Worm (Caenorhabditis elegans) whole organism, L2 larva: ENCODE results near the gene seu-1.
"Not testable (repeated sequence)": the region's sequence is repeated elsewhere in the genome, so short reads cannot be mapped to it uniquely, and the experiment has no call there.

Experiments used
- C34F6.9 ChIP-seq: fragments of 150-350 bp; optimal IDR thresholded peaks from 2 replicates; lab custom pipeline; 2014; ENCODE audit warnings: missing biosample characterization, missing genetic modification characterization
- F13H6.1 ChIP-seq: sonication (generic microtip); optimal IDR thresholded peaks from 2 replicates; lab custom pipeline; 2016; ENCODE audit warnings: missing genetic modification characterization, missing compliant biosample characterization
- R02D3.7 ChIP-seq: fragments of 150-350 bp; optimal IDR thresholded peaks from 2 replicates; lab custom pipeline; 2014; ENCODE audit warnings: missing biosample characterization, missing genetic modification characterization
- Y55F3AM.14 ChIP-seq: fragments of 200-800 bp; sonication (Bioruptor generic); optimal IDR thresholded peaks from 2 replicates; lab custom pipeline; 2018; ENCODE audit warnings: mild to moderate bottlenecking, missing genetic modification characterization, missing compliant biosample characterization
- ZK546.5 ChIP-seq: sonication (generic microtip); optimal IDR thresholded peaks from 2 replicates; lab custom pipeline; 2017; ENCODE audit warnings: missing biosample characterization, missing genetic modification characterization
- alr-1 ChIP-seq: fragments of 150-350 bp; optimal IDR thresholded peaks from 2 replicates; lab custom pipeline; 2014; ENCODE audit warnings: missing biosample characterization, missing genetic modification characterization
- aly-2 ChIP-seq: fragments of 150-350 bp; optimal IDR thresholded peaks from 2 replicates; lab custom pipeline; 2014; ENCODE audit warnings: missing biosample characterization, missing genetic modification characterization
- ama-1 ChIP-seq: fragments of 150-350 bp; optimal IDR thresholded peaks from 2 replicates; lab custom pipeline; 2018; ENCODE audit warnings: inconsistent platforms
- ceh-16 ChIP-seq: fragments of 150-350 bp; optimal IDR thresholded peaks from 2 replicates; lab custom pipeline; 2014; ENCODE audit warnings: missing biosample characterization, missing genetic modification characterization
- ceh-82 ChIP-seq: fragments of 150-350 bp; optimal IDR thresholded peaks from 2 replicates; lab custom pipeline; 2014; ENCODE audit warnings: missing biosample characterization, missing genetic modification characterization
- crh-2 ChIP-seq: sonication (generic microtip); optimal IDR thresholded peaks from 2 replicates; lab custom pipeline; 2017; ENCODE audit warnings: missing biosample characterization, missing genetic modification characterization
- egl-27 ChIP-seq: sonication (generic microtip); optimal IDR thresholded peaks from 3 replicates; lab custom pipeline; 2017; ENCODE audit warnings: missing biosample characterization, missing genetic modification reagents, missing genetic modification characterization
- elt-1 ChIP-seq: fragments of 150-350 bp; optimal IDR thresholded peaks from 2 replicates; lab custom pipeline; 2014; ENCODE audit warnings: missing biosample characterization, missing genetic modification characterization
- elt-3 ChIP-seq: sonication (generic microtip); optimal IDR thresholded peaks from 2 replicates; lab custom pipeline; 2017; ENCODE audit warnings: missing biosample characterization, missing genetic modification characterization
- fos-1 ChIP-seq: fragments of 150-350 bp; optimal IDR thresholded peaks from 2 replicates; lab custom pipeline; 2014; ENCODE audit warnings: missing biosample characterization, missing genetic modification characterization
- gmeb-1 ChIP-seq: fragments of 150-350 bp; optimal IDR thresholded peaks from 2 replicates; lab custom pipeline; 2014; ENCODE audit warnings: missing biosample characterization, missing genetic modification characterization
- lin-13 ChIP-seq: fragments of 150-350 bp; optimal IDR thresholded peaks from 2 replicates; lab custom pipeline; 2014; ENCODE audit warnings: missing biosample characterization, missing genetic modification reagents, missing genetic modification characterization
- lin-39 ChIP-seq: fragments of 150-350 bp; optimal IDR thresholded peaks from 2 replicates; lab custom pipeline; 2014; ENCODE audit warnings: missing biosample characterization, missing genetic modification reagents, missing genetic modification characterization
- lsy-2 ChIP-seq, 2 experiments: fragments of 150-350 bp in 1 of 2; sonication (generic microtip) in 1 of 2; optimal IDR thresholded peaks; 2 replicates each; lab custom pipeline; 2014 to 2017; ENCODE audit warnings: missing biosample characterization in 2 of 2, missing genetic modification characterization in 2 of 2
- mdl-1 ChIP-seq, 2 experiments: fragments of 150-350 bp in 1 of 2; sonication (generic microtip) in 1 of 2; optimal IDR thresholded peaks; 2 replicates each; lab custom pipeline; 2017; ENCODE audit warnings: missing biosample characterization in 2 of 2, missing genetic modification characterization in 2 of 2
- nhr-10 ChIP-seq: sonication (generic microtip); optimal IDR thresholded peaks from 2 replicates; lab custom pipeline; 2017; ENCODE audit warnings: missing biosample characterization, missing genetic modification characterization
- nhr-11 ChIP-seq: fragments of 150-350 bp; optimal IDR thresholded peaks from 2 replicates; lab custom pipeline; 2014; ENCODE audit warnings: missing biosample characterization, missing genetic modification characterization
- nhr-12 ChIP-seq: fragments of 150-350 bp; optimal IDR thresholded peaks from 2 replicates; lab custom pipeline; 2014; ENCODE audit warnings: missing biosample characterization, missing genetic modification characterization
- nhr-129 ChIP-seq: fragments of 150-350 bp; optimal IDR thresholded peaks from 2 replicates; lab custom pipeline; 2014; ENCODE audit warnings: missing biosample characterization, missing genetic modification characterization
- nhr-21 ChIP-seq: fragments of 150-350 bp; optimal IDR thresholded peaks from 2 replicates; lab custom pipeline; 2014; ENCODE audit warnings: missing biosample characterization, missing genetic modification characterization
- nhr-23 ChIP-seq: fragments of 150-350 bp; optimal IDR thresholded peaks from 2 replicates; lab custom pipeline; 2014; ENCODE audit warnings: missing biosample characterization, missing genetic modification reagents, missing genetic modification characterization
- nhr-237 ChIP-seq: fragments of 150-350 bp; optimal IDR thresholded peaks from 2 replicates; lab custom pipeline; 2014; ENCODE audit warnings: missing biosample characterization, missing genetic modification characterization
- nhr-25 ChIP-seq: fragments of 150-350 bp; sonication (generic microtip); optimal IDR thresholded peaks from 3 replicates; lab custom pipeline; 2014; ENCODE audit warnings: missing biosample characterization, missing genetic modification characterization
- nhr-6 ChIP-seq: fragments of 150-350 bp; optimal IDR thresholded peaks from 2 replicates; lab custom pipeline; 2014; ENCODE audit warnings: missing biosample characterization, missing genetic modification characterization
- nhr-77 ChIP-seq: fragments of 150-350 bp; optimal IDR thresholded peaks from 2 replicates; lab custom pipeline; 2014; ENCODE audit warnings: missing biosample characterization, missing genetic modification characterization
- peb-1 ChIP-seq: fragments of 150-350 bp; optimal IDR thresholded peaks from 2 replicates; lab custom pipeline; 2014; ENCODE audit warnings: missing biosample characterization, missing genetic modification characterization
- sem-4 ChIP-seq: fragments of 150-350 bp; optimal IDR thresholded peaks from 2 replicates; lab custom pipeline; 2014; ENCODE audit warnings: missing biosample characterization, missing genetic modification reagents, missing genetic modification characterization
- skn-1 ChIP-seq: sonication (generic microtip); optimal IDR thresholded peaks from 2 replicates; lab custom pipeline; 2017; ENCODE audit warnings: missing biosample characterization, missing genetic modification characterization
- sma-3 ChIP-seq: sonication (generic microtip); optimal IDR thresholded peaks from 2 replicates; lab custom pipeline; 2016; ENCODE audit warnings: missing genetic modification reagents, missing genetic modification characterization, missing compliant biosample characterization
- sma-9 ChIP-seq, 2 experiments: fragments of 150-350 bp in 1 of 2; sonication (generic microtip) in 1 of 2; optimal IDR thresholded peaks; 2 replicates each; lab custom pipeline; 2014 to 2016; ENCODE audit warnings: missing genetic modification characterization in 2 of 2, mild to moderate bottlenecking in 1 of 2, missing biosample characterization in 1 of 2, missing compliant biosample characterization in 1 of 2, missing genetic modification reagents in 1 of 2, moderate library complexity in 1 of 2
- snpc-4 ChIP-seq: fragments of 150-350 bp; optimal IDR thresholded peaks from 2 replicates; lab custom pipeline; 2014; ENCODE audit warnings: missing biosample characterization, missing genetic modification characterization
- unc-39 ChIP-seq: fragments of 150-350 bp; optimal IDR thresholded peaks from 2 replicates; lab custom pipeline; 2014; ENCODE audit warnings: missing biosample characterization, missing genetic modification characterization
- unc-55 ChIP-seq: fragments of 150-350 bp; sonication (generic microtip); optimal IDR thresholded peaks from 3 replicates; lab custom pipeline; 2014; ENCODE audit warnings: missing biosample characterization, missing genetic modification reagents, missing genetic modification characterization
- unc-62 ChIP-seq: fragments of 150-350 bp; optimal IDR thresholded peaks from 2 replicates; lab custom pipeline; 2014; ENCODE audit warnings: missing biosample characterization, missing genetic modification reagents, missing genetic modification characterization
- zag-1 ChIP-seq: fragments of 150-350 bp; optimal IDR thresholded peaks from 2 replicates; lab custom pipeline; 2014; ENCODE audit warnings: missing biosample characterization, missing genetic modification characterization
- ztf-1 ChIP-seq: fragments of 200-800 bp; sonication (Bioruptor generic); conservative IDR thresholded peaks from 2 replicates; pipeline ENCODE4 v1.3.6; 2022; ENCODE audit warnings: missing genetic modification characterization, missing compliant biosample characterization
- ztf-11 ChIP-seq: sonication (generic microtip); optimal IDR thresholded peaks from 2 replicates; lab custom pipeline; 2017; ENCODE audit warnings: missing biosample characterization, missing genetic modification characterization

The seu-1 gene

ce11 chrIV:6303642-6304041, 25.8 kb upstream of the seu-1 start, which contains the start of gene srv-25:
Gene srv-25, minus strand, starts transcription at chrIV:6303742.
- TF ChIP-seq aly-2 (tag; lab: Kevin White, UChicago) (no peak), sem-4 (tag; lab: Kevin White, UChicago) (no peak), nhr-6 (tag; lab: Kevin White, UChicago) (no peak), gmeb-1 (no peak), nhr-23 (tag; lab: Kevin White, UChicago) (no peak), sma-9 (GFP tag; optimal IDR thresholded peaks at IDR 0.05; lab: Kevin White, UChicago) (no peak), sma-9 (tag; optimal IDR thresholded peaks at IDR 0.05; lab: Kevin White, UChicago) (no peak), nhr-237 (no peak), lin-13 (no peak), nhr-77 (tag; lab: Kevin White, UChicago) (no peak), nhr-129 (tag; lab: Kevin White, UChicago) (no peak), mdl-1 (tag; optimal IDR thresholded peaks at IDR 0.05; lab: Kevin White, UChicago) (no peak), nhr-21 (tag; lab: Kevin White, UChicago) (no peak), lin-39 (tag; lab: Kevin White, UChicago) (no peak), snpc-4 (tag; lab: Kevin White, UChicago) (no peak), nhr-12 (tag; lab: Kevin White, UChicago) (no peak), Y55F3AM.14 (no peak), unc-62 (GFP tag; lab: Kevin White, UChicago) (no peak), F13H6.1 (tag; lab: Kevin White, UChicago) (no peak), R02D3.7 (tag; lab: Kevin White, UChicago) (no peak), ztf-11 (tag; lab: Kevin White, UChicago) (no peak)

ce11 chrIV:6307439-6307838, 22.0 kb upstream of the seu-1 start, which contains the start of gene csp-2:
Gene csp-2, plus strand, starts transcription at chrIV:6307739.
- TF ChIP-seq C34F6.9 (tag; lab: Kevin White, UChicago) (no peak), unc-39 (tag; lab: Kevin White, UChicago) (no peak), skn-1 (no peak), nhr-129 (tag; lab: Kevin White, UChicago) (no peak), aly-2 (tag; lab: Kevin White, UChicago) (no peak), nhr-12 (tag; lab: Kevin White, UChicago) (no peak), crh-2 (tag; lab: Kevin White, UChicago) (no peak), ZK546.5 (tag; lab: Kevin White, UChicago) (no peak), elt-3 (tag; lab: Kevin White, UChicago) (no peak), F13H6.1 (tag; lab: Kevin White, UChicago) (no peak)

- not testable (repeated sequence) for TF ChIP-seq C34F6.9 (tag; lab: Kevin White, UChicago); Y55F3AM.14; F13H6.1 (tag; lab: Kevin White, UChicago)
Observed at ce11 chrIV:6317357-6317756, 12.1 kb upstream of the seu-1 start, which contains the start of gene Y73B6BL.12. Gene Y73B6BL.12, minus strand, starts transcription at chrIV:6317457.

ce11 chrIV:6321667-6322066, 7.8 kb upstream of the seu-1 start, which contains the start of gene Y73B6BL.29:
Gene Y73B6BL.29, plus strand, starts transcription at chrIV:6321929.
- TF ChIP-seq nhr-6 (tag; lab: Kevin White, UChicago) (peak; percentile 94), gmeb-1 (peak; percentile 98), egl-27 (tag; lab: Kevin White, UChicago) (peak; percentile 84), mdl-1 (tag; optimal IDR thresholded peaks at IDR 0.05; lab: Kevin White, UChicago) (peak in 1 of 2 experiments; percentile 25), crh-2 (tag; lab: Kevin White, UChicago) (peak; percentile 95), nhr-237 (no peak), elt-1 (tag; lab: Kevin White, UChicago) (no peak), lsy-2 (tag; optimal IDR thresholded peaks at IDR 0.05; lab: Kevin White, UChicago) (peak; percentile 88 to 95), unc-39 (tag; lab: Kevin White, UChicago) (no peak), nhr-12 (tag; lab: Kevin White, UChicago) (no peak), nhr-25 (tag; lab: Kevin White, UChicago) (peak; percentile 94), R02D3.7 (tag; lab: Kevin White, UChicago) (peak; percentile 71), nhr-23 (tag; lab: Kevin White, UChicago) (no peak), alr-1 (tag; lab: Kevin White, UChicago) (no peak), snpc-4 (tag; lab: Kevin White, UChicago) (peak; percentile 81), nhr-11 (no peak), unc-55 (peak; percentile 98), fos-1 (peak; percentile 57), elt-3 (tag; lab: Kevin White, UChicago) (no peak), sma-9 (GFP tag; optimal IDR thresholded peaks at IDR 0.05; lab: Kevin White, UChicago) (peak; percentile 98), sma-9 (tag; optimal IDR thresholded peaks at IDR 0.05; lab: Kevin White, UChicago) (no peak), ceh-16 (peak; percentile 69), skn-1 (no peak), nhr-21 (tag; lab: Kevin White, UChicago) (peak; percentile 86), nhr-129 (tag; lab: Kevin White, UChicago) (no peak), zag-1 (tag; lab: Kevin White, UChicago) (peak; percentile 34), aly-2 (tag; lab: Kevin White, UChicago) (no peak), unc-62 (GFP tag; lab: Kevin White, UChicago) (no peak), nhr-77 (tag; lab: Kevin White, UChicago) (peak; percentile 42), lin-13 (peak; percentile 90), ztf-1 (GFP tag; lab: Robert Waterston, UW) (no peak), ama-1 (peak; percentile 38), Y55F3AM.14 (peak; percentile 23), lin-39 (tag; lab: Kevin White, UChicago) (no peak), nhr-10 (tag; lab: Kevin White, UChicago) (no peak), sma-3 (GFP tag; lab: Kevin White, UChicago) (peak; percentile 94), peb-1 (tag; lab: Kevin White, UChicago) (no peak), ceh-82 (tag; lab: Kevin White, UChicago) (peak; percentile 8), sem-4 (tag; lab: Kevin White, UChicago) (peak; percentile 80)
